Fruit fly (Drosophila melanogaster): ENCODE results near the gene CG33946.

The CG33946 gene

dm6 chr3L:6249178-6250078, 29.1 kb downstream of the CG33946 start:
- TF ChIP-seq pan (optimal IDR thresholded peaks at IDR 0.05) (no peak), usp (GFP tag; optimal IDR thresholded peaks at IDR 0.05) (no peak), Rel (GFP tag; optimal IDR thresholded peaks at IDR 0.05) (peak; percentile 62), Rel (tag; optimal IDR thresholded peaks at IDR 0.05) (peak; percentile 46), sv (GFP tag; optimal IDR thresholded peaks at IDR 0.05) (no peak), CrebA (GFP tag; optimal IDR thresholded peaks at IDR 0.05; ENCODE audit: borderline replicate concordance) (peak; percentile 60), Vsx2 (GFP tag; optimal IDR thresholded peaks at IDR 0.05; ENCODE audit: partially characterized antibody) (peak; percentile 13), GATAd (GFP tag; optimal IDR thresholded peaks at IDR 0.05) (no peak), lola (GFP tag; optimal IDR thresholded peaks at IDR 0.05) (no peak), Abd-B (GFP tag; optimal IDR thresholded peaks at IDR 0.05) (no peak), CG9705 (GFP tag; optimal IDR thresholded peaks at IDR 0.05) (no peak), CG32264 (GFP tag; optimal IDR thresholded peaks at IDR 0.05) (no peak), rgr (GFP tag; optimal IDR thresholded peaks at IDR 0.05) (peak; percentile 15), Jra (GFP tag; optimal IDR thresholded peaks at IDR 0.05) (no peak), Sp1 (GFP tag; optimal IDR thresholded peaks at IDR 0.05) (peak; percentile 39), ey (GFP tag; optimal IDR thresholded peaks at IDR 0.05) (peak; percentile 13), Dif (GFP tag; optimal IDR thresholded peaks at IDR 0.05; ENCODE audit: partially characterized antibody) (no peak), OdsH (GFP tag; optimal IDR thresholded peaks at IDR 0.05) (peak; percentile 13), dsf (GFP tag; optimal IDR thresholded peaks at IDR 0.05; ENCODE audit: borderline replicate concordance) (no peak), Dfd (GFP tag; optimal IDR thresholded peaks at IDR 0.05) (no peak), Hr83 (GFP tag; optimal IDR thresholded peaks at IDR 0.05; ENCODE audit: poor library complexity, severe bottlenecking) (no peak), HLH106 (tag; optimal IDR thresholded peaks at IDR 0.05) (no peak), h (GFP tag; optimal IDR thresholded peaks at IDR 0.05) (peak; percentile 14), N (GFP tag; optimal IDR thresholded peaks at IDR 0.05) (no peak), Hnf4 (GFP tag; optimal IDR thresholded peaks at IDR 0.05) (no peak), sage (GFP tag; optimal IDR thresholded peaks at IDR 0.05) (no peak), brk (GFP tag; optimal IDR thresholded peaks at IDR 0.05) (peak; percentile 49), Myc (optimal IDR thresholded peaks at IDR 0.05) (no peak), jim (GFP tag; optimal IDR thresholded peaks at IDR 0.05) (no peak), Hr78 (GFP tag; optimal IDR thresholded peaks at IDR 0.05) (no peak), foxo (GFP tag; optimal IDR thresholded peaks at IDR 0.05) (peak in 1 of 2 experiments; percentile 49), woc (GFP tag; optimal IDR thresholded peaks at IDR 0.05) (peak; percentile 86), dmrt93B (GFP tag; optimal IDR thresholded peaks at IDR 0.05) (no peak), psq (GFP tag; optimal IDR thresholded peaks at IDR 0.05) (peak; percentile 38), tai (GFP tag; optimal IDR thresholded peaks at IDR 0.05) (no peak), Mio (GFP tag; optimal IDR thresholded peaks at IDR 0.05) (no peak), br (GFP tag; optimal IDR thresholded peaks at IDR 0.05) (peak; percentile 2), fru (GFP tag; optimal IDR thresholded peaks at IDR 0.05) (peak; percentile 33), dl (GFP tag; optimal IDR thresholded peaks at IDR 0.05; ENCODE audit: insufficient read depth in 1 of 2, partially characterized antibody in 2 of 2) (no peak)

dm6 chr3L:6253730-6254129, 33.4 kb downstream of the CG33946 start:
- no peak for TF ChIP-seq br (GFP tag; optimal IDR thresholded peaks at IDR 0.05)
- TF ChIP-seq N (GFP tag; optimal IDR thresholded peaks at IDR 0.05) = no peak
- no peak for TF ChIP-seq Abd-B (GFP tag; optimal IDR thresholded peaks at IDR 0.05)
- TF ChIP-seq CrebA (GFP tag; optimal IDR thresholded peaks at IDR 0.05; ENCODE audit: borderline replicate concordance) = no peak
- TF ChIP-seq ey (GFP tag; optimal IDR thresholded peaks at IDR 0.05) = no peak
- no peak for TF ChIP-seq Myc (optimal IDR thresholded peaks at IDR 0.05)
- TF ChIP-seq jim (GFP tag; optimal IDR thresholded peaks at IDR 0.05) = no peak
- no peak for TF ChIP-seq dsf (GFP tag; optimal IDR thresholded peaks at IDR 0.05; ENCODE audit: borderline replicate concordance)
- TF ChIP-seq GATAd (GFP tag; optimal IDR thresholded peaks at IDR 0.05) = no peak
- no peak for TF ChIP-seq rgr (GFP tag; optimal IDR thresholded peaks at IDR 0.05)
- no peak for TF ChIP-seq Mio (GFP tag; optimal IDR thresholded peaks at IDR 0.05)
- TF ChIP-seq sage (GFP tag; optimal IDR thresholded peaks at IDR 0.05) = no peak
- no peak for TF ChIP-seq Dif (GFP tag; optimal IDR thresholded peaks at IDR 0.05; ENCODE audit: partially characterized antibody)
- no peak for TF ChIP-seq fru (GFP tag; optimal IDR thresholded peaks at IDR 0.05)
- no peak for TF ChIP-seq Vsx2 (GFP tag; optimal IDR thresholded peaks at IDR 0.05; ENCODE audit: partially characterized antibody)
